Fruit fly (Drosophila melanogaster) whole organism, embryonic: ENCODE data around the gene Srp14.

Source experiments
- Bdp1 ChIP-seq: fragments of 200-800 bp; sonication (Bioruptor generic); optimal IDR thresholded peaks from 3 replicates; lab custom pipeline; 2016; ENCODE audit warnings: missing biosample characterization, missing genetic modification characterization
- Nf-YB ChIP-seq: fragments of 200-800 bp; sonication (Bioruptor generic); optimal IDR thresholded peaks from 3 replicates; lab custom pipeline; 2019; ENCODE audit warnings: missing biosample characterization, mild to moderate bottlenecking, missing genetic modification characterization, moderate library complexity
- PHDP ChIP-seq: fragments of 200-800 bp; sonication (Bioruptor generic); optimal IDR thresholded peaks from 3 replicates; lab custom pipeline; 2018; ENCODE audit warnings: missing biosample characterization, mild to moderate bottlenecking, missing genetic modification characterization, moderate library complexity
- Sin3A ChIP-seq: fragments of >200 bp; optimal IDR thresholded peaks from 2 replicates; lab custom pipeline; 2018
- chinmo ChIP-seq: fragments of 200-800 bp; sonication (Bioruptor generic); IDR thresholded peaks from 4 replicates; pipeline ENCODE4 v1.3.6; 2022; ENCODE audit warnings: missing biosample characterization, missing genetic modification characterization; ENCODE audit not compliant: partially characterized antibody
- peb ChIP-seq: fragments of 200-800 bp; sonication (Bioruptor generic); IDR thresholded peaks from 2 replicates; pipeline ENCODE4 v1.3.6; 2022; ENCODE audit warnings: missing biosample characterization, missing genetic modification characterization
- tx ChIP-seq: fragments of 200-800 bp; sonication (Bioruptor generic); optimal IDR thresholded peaks from 2 replicates; lab custom pipeline; 2016; ENCODE audit warnings: missing biosample characterization, missing genetic modification characterization
- wdn ChIP-seq: fragments of 200-800 bp; sonication (Bioruptor generic); IDR thresholded peaks from 2 replicates; pipeline ENCODE4 v1.3.6; 2022; ENCODE audit warnings: missing biosample characterization, missing genetic modification characterization

dm6 chr3R:20558106-20558489 is 21.8 kb upstream of the Srp14 start:
- TF ChIP-seq chinmo (no peak), Sin3A (peak; percentile 7), wdn (GFP tag; lab: Robert Waterston, UW) (no peak), Nf-YB (no peak), PHDP (tag; lab: Kevin White, UChicago) (no peak), Bdp1 (GFP tag; lab: Kevin White, UChicago) (no peak), tx (GFP tag; lab: Kevin White, UChicago) (no peak), peb (GFP tag; lab: Robert Waterston, UW) (no peak)
